In the genomic region with DNA sequence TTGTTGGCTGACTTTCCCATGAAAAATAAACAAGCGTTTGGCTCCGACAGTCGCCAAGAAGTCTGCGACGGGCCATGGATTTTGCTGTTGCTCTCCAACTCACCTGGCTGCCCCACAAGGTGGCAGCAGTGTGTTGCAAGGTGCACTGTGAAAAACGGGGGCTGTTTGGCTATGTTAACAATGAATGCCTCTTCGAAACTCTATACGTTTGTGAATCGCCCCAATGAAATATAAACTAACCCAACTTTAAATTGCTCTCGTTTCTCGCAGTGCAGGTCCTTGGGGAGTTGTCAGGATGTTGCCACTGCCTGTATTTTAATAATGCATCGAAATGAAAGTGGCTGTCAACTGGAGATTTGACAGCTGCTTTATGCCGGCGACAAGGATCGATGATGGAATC, we compare ENCODE assay signal across 2 fruit fly cellular contexts.
TF ChIP-seq lines count a peak whose summit lies in the region.

No protein-coding gene starts in this region.

TF ChIP-seq in whole organism, embryonic, 481 proteins besides CTCF, POLR2A, EP300 and RAD21 (continued from another document):
- TF ChIP-seq Usf (GFP tag; optimal IDR thresholded peaks at IDR 0.05; lab: Kevin White, UChicago) (no peak), dmrt11E (tag; optimal IDR thresholded peaks at IDR 0.05; lab: Kevin White, UChicago) (peak; percentile 28), chif (GFP tag; optimal IDR thresholded peaks at IDR 0.05; lab: Kevin White, UChicago) (peak in 1 of 2 experiments; percentile 10), CG1603 (tag; optimal IDR thresholded peaks at IDR 0.05; lab: Kevin White, UChicago) (peak; percentile 36), ci (GFP tag; IDR thresholded peaks at IDR 0.05; lab: Robert Waterston, UW) (0 out of 3 replicates have a peak, but pooled peaks have one; percentile 18), E2f1 (GFP tag; IDR thresholded peaks at IDR 0.05; lab: Robert Waterston, UW) (no peak), CG6689 (GFP tag; IDR thresholded peaks at IDR 0.05; lab: Robert Waterston, UW) (peak; percentile 13; the same call in 1 of the 2 replicates), CG18011 (GFP tag; optimal IDR thresholded peaks at IDR 0.05; lab: Kevin White, UChicago) (no peak), H15 (GFP tag; IDR thresholded peaks at IDR 0.05; lab: Robert Waterston, UW) (0 out of 3 replicates have a peak, but pooled peaks have one; percentile 15), Med (GFP tag; lab: Kevin White, UChicago) (peak; percentile 70), CG30020 (tag; optimal IDR thresholded peaks at IDR 0.05; lab: Kevin White, UChicago) (no peak)
TF ChIP-seq in whole organism, embryonic: peak in this region for 25.

TF ChIP-seq in whole organism, prepupa, 60 proteins besides CTCF, POLR2A, EP300 and RAD21 (continued from another document):
- TF ChIP-seq fkh (GFP tag; optimal IDR thresholded peaks at IDR 0.05; lab: Kevin White, UChicago) (no peak), dsx (GFP tag; optimal IDR thresholded peaks at IDR 0.05; lab: Kevin White, UChicago; ENCODE audit: poor library complexity, severe bottlenecking) (no peak), CG6854 (GFP tag; optimal IDR thresholded peaks at IDR 0.05; lab: Kevin White, UChicago) (no peak), svp (GFP tag; lab: Kevin White, UChicago) (peak; percentile 18), CG34406 (GFP tag; optimal IDR thresholded peaks at IDR 0.05; lab: Kevin White, UChicago) (no peak), CG8632 (GFP tag; optimal IDR thresholded peaks at IDR 0.05; lab: Kevin White, UChicago) (no peak), pdm3 (GFP tag; optimal IDR thresholded peaks at IDR 0.05; lab: Kevin White, UChicago) (peak; percentile 3), Blimp-1 (GFP tag; optimal IDR thresholded peaks at IDR 0.05; lab: Kevin White, UChicago) (no peak), fd59A (GFP tag; optimal IDR thresholded peaks at IDR 0.05; lab: Kevin White, UChicago) (no peak), CG6163 (GFP tag; IDR thresholded peaks at IDR 0.05; lab: Robert Waterston, UW) (peak; percentile 60; the same call in 2 of the 3 replicates), dac (GFP tag; optimal IDR thresholded peaks at IDR 0.05; lab: Kevin White, UChicago) (no peak), CG8119 (GFP tag; IDR thresholded peaks at IDR 0.05; lab: Robert Waterston, UW) (0 out of 3 replicates have a peak, but pooled peaks have one; percentile 29), CG10669 (GFP tag; optimal IDR thresholded peaks at IDR 0.05; lab: Kevin White, UChicago) (peak; percentile 34), ss (GFP tag; optimal IDR thresholded peaks at IDR 0.05; lab: Kevin White, UChicago) (no peak), Ets96B (tag; optimal IDR thresholded peaks at IDR 0.05; lab: Kevin White, UChicago) (peak; percentile 33), CG8319 (GFP tag; optimal IDR thresholded peaks at IDR 0.05; lab: Kevin White, UChicago) (no peak), Hr4 (GFP tag; optimal IDR thresholded peaks at IDR 0.05; lab: Kevin White, UChicago) (peak; percentile 9), Ets21C (GFP tag; optimal IDR thresholded peaks at IDR 0.05; lab: Kevin White, UChicago) (no peak), cyc (GFP tag; optimal IDR thresholded peaks at IDR 0.05; lab: Kevin White, UChicago) (peak; percentile 2), Smox (GFP tag; optimal IDR thresholded peaks at IDR 0.05; lab: Kevin White, UChicago) (no peak), Sox102F (GFP tag; optimal IDR thresholded peaks at IDR 0.05; lab: Kevin White, UChicago) (no peak), Sox14 (GFP tag; optimal IDR thresholded peaks at IDR 0.05; lab: Kevin White, UChicago) (no peak), acj6 (GFP tag; optimal IDR thresholded peaks at IDR 0.05; lab: Kevin White, UChicago) (no peak), Gug (GFP tag; IDR thresholded peaks at IDR 0.05; lab: Robert Waterston, UW) (no peak), topi (GFP tag; optimal IDR thresholded peaks at IDR 0.05; lab: Kevin White, UChicago) (no peak), fd85E (GFP tag; optimal IDR thresholded peaks at IDR 0.05; lab: Kevin White, UChicago) (no peak), esn (GFP tag; optimal IDR thresholded peaks at IDR 0.05; lab: Kevin White, UChicago) (no peak), Lpt (GFP tag; optimal IDR thresholded peaks at IDR 0.05; lab: Kevin White, UChicago) (no peak), CG10631 (GFP tag; optimal IDR thresholded peaks at IDR 0.05; lab: Kevin White, UChicago) (peak; percentile 10)
